Worm (Caenorhabditis elegans) whole organism, dauer: ENCODE results near the gene lgc-22.

Source experiments
- unc-62 ChIP-seq: sonication (generic microtip); optimal IDR thresholded peaks from 2 replicates; lab custom pipeline; 2017; ENCODE audit warnings: missing biosample characterization, missing genetic modification reagents, missing genetic modification characterization

The lgc-22 gene

DNA sequence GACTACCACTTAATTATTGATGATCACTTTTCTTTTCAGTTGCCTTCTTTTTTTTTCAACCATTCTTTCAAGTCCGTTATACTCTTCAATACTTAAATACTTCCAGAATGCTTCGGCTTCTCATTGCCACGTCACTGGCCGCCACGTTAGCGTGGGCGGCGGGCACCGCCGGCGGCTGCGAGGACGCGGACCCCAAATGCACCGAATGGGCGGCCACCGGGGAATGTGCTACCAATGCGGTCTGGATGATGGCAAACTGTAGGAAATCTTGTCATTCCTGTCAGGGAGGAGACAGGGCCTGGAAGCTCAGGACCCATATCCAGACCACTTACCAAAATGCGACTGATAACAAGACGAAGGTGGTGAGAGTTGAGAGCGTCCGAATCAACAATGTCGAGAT lies at the start of gene lgc-22:
TSS of gene lgc-22 (plus strand) at position 105 of the 400 bp plus-strand sequence.
- TF ChIP-seq unc-62 (GFP tag; lab: Kevin White, UChicago), result no peak

- TF ChIP-seq unc-62 (GFP tag; lab: Kevin White, UChicago), result no peak
Measured at ce11 chrIV:4254989-4255582, 46.0 kb upstream of the lgc-22 start.

- TF ChIP-seq unc-62 (GFP tag; lab: Kevin White, UChicago), result no peak
Measured at ce11 chrIV:4259433-4259832, 41.7 kb upstream of the lgc-22 start.

- no peak for TF ChIP-seq unc-62 (GFP tag; lab: Kevin White, UChicago)
Measured at ce11 chrIV:4262993-4263392, 38.1 kb upstream of the lgc-22 start, which contains the start of gene col-33. col-33 (plus strand) TSS chrIV:4263293.

DNA sequence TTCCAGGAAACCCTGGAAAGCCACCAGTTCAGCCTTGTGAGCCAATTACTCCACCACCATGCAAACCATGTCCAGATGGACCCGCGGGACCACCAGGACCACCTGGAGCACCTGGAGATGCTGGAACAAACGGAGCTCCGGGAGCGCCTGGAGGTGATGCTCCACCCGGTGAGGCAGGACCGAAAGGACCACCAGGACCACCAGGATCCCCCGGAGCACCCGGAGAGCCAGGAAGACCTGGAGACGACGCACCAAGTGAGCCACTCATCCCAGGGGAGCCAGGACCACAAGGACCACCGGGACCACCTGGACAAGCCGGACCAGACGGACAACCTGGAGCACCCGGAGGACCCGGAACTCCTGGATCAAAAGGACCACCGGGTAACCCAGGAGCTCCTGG lies 36.5 kb upstream of the lgc-22 start:
- TF ChIP-seq unc-62 (GFP tag; lab: Kevin White, UChicago), result no peak

ce11 chrIV:4265224-4265623 lies 35.9 kb upstream of the lgc-22 start, which contains the start of gene F36A4.5:
F36A4.5 (plus strand) TSS chrIV:4265524.
- no peak for TF ChIP-seq unc-62 (GFP tag; lab: Kevin White, UChicago)

ce11 chrIV:4265951-4266350 lies 35.2 kb upstream of the lgc-22 start:
- TF ChIP-seq unc-62 (GFP tag; lab: Kevin White, UChicago), result no peak

DNA sequence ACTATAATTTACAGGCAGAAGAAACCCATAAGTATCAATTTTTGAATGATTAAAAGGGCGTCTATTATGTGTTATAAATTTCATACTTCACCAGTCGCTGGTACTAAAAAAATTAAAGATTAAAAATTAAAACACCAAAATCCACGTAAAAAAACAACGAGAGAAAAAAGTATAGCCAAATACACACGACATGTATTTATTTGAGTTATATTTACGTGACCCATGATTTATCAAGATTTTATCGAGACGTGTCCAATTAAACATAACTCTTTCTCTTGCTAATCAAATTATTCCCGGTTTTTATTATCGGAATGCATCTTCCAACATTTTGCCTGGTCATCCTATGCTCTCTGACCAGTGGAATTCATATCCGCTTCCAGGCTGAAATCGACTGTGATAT lies 33.8 kb upstream of the lgc-22 start, which contains the start of gene F36A4.4:
TSS of gene F36A4.4 (plus strand) at position 301 of the 400 bp plus-strand sequence.
- TF ChIP-seq unc-62 (GFP tag; lab: Kevin White, UChicago), result no peak

DNA sequence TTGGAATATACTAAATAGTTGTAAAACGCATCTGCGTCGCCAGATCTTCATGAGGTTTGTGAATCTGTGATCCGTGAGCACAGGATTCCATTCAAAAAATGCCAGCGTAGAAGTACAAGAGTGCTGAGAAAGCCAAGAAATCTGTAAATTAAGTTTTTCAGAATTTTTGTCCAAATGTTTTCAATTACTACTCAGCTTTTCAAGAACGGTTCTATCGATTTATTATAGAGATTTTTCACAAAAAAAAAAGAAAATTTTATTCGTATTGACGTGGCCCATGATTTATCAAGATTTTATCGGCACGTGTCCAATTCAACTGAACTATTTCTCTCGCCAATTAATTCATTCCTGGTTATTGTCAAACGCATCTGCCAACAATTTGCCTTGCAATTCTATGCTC lies 31.8 kb upstream of the lgc-22 start, which contains the start of gene F36A4.3:
TSS of gene F36A4.3 (plus strand) at position 301 of the 400 bp plus-strand sequence.
- TF ChIP-seq unc-62 (GFP tag; lab: Kevin White, UChicago), result no peak

DNA sequence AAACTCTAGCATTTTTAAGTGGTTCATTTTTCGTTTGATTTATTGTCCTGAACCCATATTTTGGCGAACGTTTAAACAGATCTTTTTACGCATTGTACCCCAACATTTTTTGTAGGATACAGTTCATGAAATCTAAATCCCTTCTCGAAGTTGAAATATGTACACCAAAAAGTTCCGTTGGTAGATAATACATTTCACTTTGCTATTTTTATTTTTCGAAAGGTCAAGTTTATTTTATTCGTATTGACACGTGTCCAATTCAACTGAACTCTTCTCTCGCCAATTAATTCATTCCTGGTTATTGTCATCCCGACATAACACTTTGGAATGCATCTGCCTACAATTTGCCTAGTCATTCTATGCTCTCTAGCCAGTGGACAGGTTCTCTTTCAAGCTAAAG lies 30.2 kb upstream of the lgc-22 start, which contains the start of gene F36A4.2:
TSS of gene F36A4.2 (plus strand) at position 301 of the 400 bp plus-strand sequence.
- TF ChIP-seq unc-62 (GFP tag; lab: Kevin White, UChicago), result no peak

- no peak for TF ChIP-seq unc-62 (GFP tag; lab: Kevin White, UChicago)
Measured at ce11 chrIV:4272167-4272566, 28.9 kb upstream of the lgc-22 start, which contains the start of gene F36A4.1. F36A4.1 (plus strand) TSS chrIV:4272467.

DNA sequence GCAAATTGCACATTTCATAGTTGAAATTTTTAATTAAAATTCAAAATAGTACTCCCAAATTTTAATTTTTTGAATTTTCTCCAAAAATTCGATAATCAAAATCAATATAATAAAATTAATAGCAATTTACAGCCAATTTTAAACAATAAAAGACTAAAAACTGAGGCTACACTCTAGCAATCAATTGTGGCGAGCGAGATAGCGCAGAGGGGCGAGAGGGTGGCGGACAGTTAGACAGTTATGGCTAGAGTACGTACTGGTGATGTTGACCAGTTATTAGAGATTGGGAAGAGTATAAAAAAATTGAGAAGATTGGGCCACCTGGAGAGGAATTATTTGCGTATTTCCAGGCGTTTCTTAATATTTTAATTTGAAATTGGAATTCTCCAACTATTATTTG lies 23.4 kb upstream of the lgc-22 start, which contains the start of gene nhr-78:
TSS of gene nhr-78 (minus strand) at position 182 of the 400 bp plus-strand sequence.
- no peak for TF ChIP-seq unc-62 (GFP tag; lab: Kevin White, UChicago)

ce11 chrIV:4284020-4284419 lies 17.1 kb upstream of the lgc-22 start, which contains the start of gene F15E6.6:
F15E6.6 (minus strand) TSS chrIV:4284120.
- no peak for TF ChIP-seq unc-62 (GFP tag; lab: Kevin White, UChicago)

- no peak for TF ChIP-seq unc-62 (GFP tag; lab: Kevin White, UChicago)
Measured at ce11 chrIV:4284989-4285388, 16.1 kb upstream of the lgc-22 start.

DNA sequence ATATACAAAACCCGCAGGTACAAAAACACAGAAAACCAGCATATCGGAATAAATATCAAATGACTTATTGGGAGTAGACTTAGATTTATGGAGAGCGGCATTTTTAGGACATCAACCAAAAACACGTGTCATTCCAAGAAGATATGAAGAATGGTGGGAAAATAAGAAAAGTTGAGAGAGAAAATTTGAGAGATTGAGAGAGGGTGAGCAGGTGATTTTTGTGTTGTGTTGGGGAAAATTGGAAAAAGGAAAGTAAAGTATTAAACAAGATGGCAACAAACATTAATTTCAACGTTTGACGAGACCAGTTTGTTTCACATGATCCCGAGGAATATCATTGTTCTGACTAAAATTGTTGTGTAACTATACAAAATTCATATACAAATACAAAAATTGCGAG lies 12.8 kb upstream of the lgc-22 start, which contains the start of gene srv-4:
TSS of gene srv-4 (minus strand) at position 101 of the 400 bp plus-strand sequence.
- no peak for TF ChIP-seq unc-62 (GFP tag; lab: Kevin White, UChicago)

DNA sequence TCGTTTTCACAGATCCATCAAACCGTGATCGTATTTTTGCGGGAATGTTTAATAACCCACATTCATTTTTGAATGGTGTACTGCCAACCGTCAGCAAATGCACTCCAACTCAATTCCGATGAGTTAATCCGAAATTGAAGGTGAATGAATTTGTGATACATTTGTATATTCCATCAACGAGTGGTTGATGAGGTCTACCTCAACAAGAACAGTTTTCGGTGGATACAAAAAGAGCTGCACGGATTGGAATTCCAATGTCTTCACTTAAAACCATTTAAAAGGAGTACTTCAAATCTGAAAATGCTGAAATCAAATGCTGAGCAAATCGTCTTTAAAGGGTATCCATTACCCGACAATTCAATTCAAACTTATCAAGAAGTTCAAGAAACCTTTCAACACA lies 11.8 kb upstream of the lgc-22 start, which contains the start of gene F15E6.5:
TSS of gene F15E6.5 (plus strand) at position 301 of the 400 bp plus-strand sequence.
- no peak for TF ChIP-seq unc-62 (GFP tag; lab: Kevin White, UChicago)

- no peak for TF ChIP-seq unc-62 (GFP tag; lab: Kevin White, UChicago)
Measured at ce11 chrIV:4290472-4290871, 10.6 kb upstream of the lgc-22 start, which contains the start of gene dct-7. dct-7 (minus strand) TSS chrIV:4290572.
